Worm (Caenorhabditis elegans) whole organism, L4 larva: ENCODE results near the gene C14C6.13.

Experiments used
- D1046.2 ChIP-seq: fragments of 200-800 bp; sonication (Bioruptor generic); IDR thresholded peaks from 2 replicates; pipeline ENCODE4 v1.3.6; 2022; ENCODE audit warnings: missing genetic modification characterization, missing compliant biosample characterization
- F44E2.7 ChIP-seq: fragments of 200-800 bp; sonication (Bioruptor generic); IDR thresholded peaks from 2 replicates; pipeline ENCODE4 v2.1.2; 2022; ENCODE audit warnings: missing genetic modification characterization, missing compliant biosample characterization
- T20F7.1 ChIP-seq: fragments of 200-800 bp; sonication (Bioruptor generic); optimal IDR thresholded peaks from 2 replicates; lab custom pipeline; 2018; ENCODE audit warnings: mild to moderate bottlenecking, missing genetic modification characterization, missing compliant biosample characterization
- Y105C5A.15 ChIP-seq: fragments of 200-800 bp; sonication (Bioruptor generic); IDR thresholded peaks from 2 replicates; pipeline ENCODE4 v1.3.6; 2022; ENCODE audit warnings: missing genetic modification characterization, missing compliant biosample characterization
- Y75B8A.6 ChIP-seq: fragments of 200-800 bp; sonication (Bioruptor generic); IDR thresholded peaks from 2 replicates; pipeline ENCODE4 v1.3.6; 2022; ENCODE audit warnings: missing genetic modification reagents, missing genetic modification characterization, missing compliant biosample characterization
- ZK546.5 ChIP-seq, 2 experiments: sonication (generic microtip); optimal IDR thresholded peaks; 2 replicates each; lab custom pipeline; 2017; ENCODE audit warnings: missing biosample characterization in 2 of 2, missing genetic modification characterization in 2 of 2
- aha-1 ChIP-seq: fragments of 150-350 bp; peaks from one replicate; lab custom pipeline; 2014; ENCODE audit warnings: missing biosample characterization, missing genetic modification characterization
- ceh-20 ChIP-seq: fragments of 200-800 bp; sonication (Bioruptor generic); IDR thresholded peaks from 2 replicates; pipeline ENCODE4 v1.3.6; 2022; ENCODE audit warnings: missing genetic modification reagents, missing genetic modification characterization, missing compliant biosample characterization
- ceh-44 ChIP-seq: fragments of 200-800 bp; sonication (Bioruptor generic); IDR thresholded peaks from 2 replicates; pipeline ENCODE4 v1.3.6; 2022; ENCODE audit warnings: missing genetic modification reagents, missing genetic modification characterization, missing compliant biosample characterization
- ctbp-1 ChIP-seq: fragments of 200-800 bp; sonication (Bioruptor generic); IDR thresholded peaks from 2 replicates; pipeline ENCODE4 v1.3.6; 2022; ENCODE audit warnings: missing genetic modification reagents, missing genetic modification characterization, missing compliant biosample characterization
- dmd-8 ChIP-seq: fragments of 200-800 bp; sonication (Bioruptor generic); IDR thresholded peaks from 2 replicates; pipeline ENCODE4 v1.3.6; 2022; ENCODE audit warnings: missing genetic modification characterization, missing compliant biosample characterization
- dpl-1 ChIP-seq: fragments of 150-350 bp; optimal IDR thresholded peaks from 2 replicates; lab custom pipeline; 2014; ENCODE audit warnings: missing biosample characterization, missing genetic modification reagents, missing genetic modification characterization
- duxl-1 ChIP-seq: sonication (generic microtip); optimal IDR thresholded peaks from 2 replicates; lab custom pipeline; 2016; ENCODE audit warnings: mild to moderate bottlenecking, missing genetic modification characterization, moderate library complexity, missing compliant biosample characterization; ENCODE audit not compliant: poor library complexity
- egl-43 ChIP-seq: fragments of 200-800 bp; sonication (Bioruptor generic); IDR thresholded peaks from 2 replicates; pipeline ENCODE4 v1.3.6; 2022; ENCODE audit warnings: missing genetic modification reagents, missing genetic modification characterization, missing compliant biosample characterization
- fos-1 ChIP-seq: fragments of 150-350 bp; optimal IDR thresholded peaks from 2 replicates; lab custom pipeline; 2014; ENCODE audit warnings: missing biosample characterization, missing genetic modification characterization
- hif-1 ChIP-seq, 2 experiments: sonication (generic microtip); optimal IDR thresholded peaks; 2 replicates each; lab custom pipeline; 2016 to 2017; ENCODE audit warnings: missing compliant biosample characterization in 2 of 2, missing genetic modification characterization in 2 of 2, missing genetic modification reagents in 2 of 2, missing genotype in 2 of 2, mild to moderate bottlenecking in 1 of 2
- hlh-30 ChIP-seq: sonication (generic microtip); optimal IDR thresholded peaks from 2 replicates; lab custom pipeline; 2017; ENCODE audit warnings: antibody characterized with exemption, mild to moderate bottlenecking, missing genetic modification characterization, missing compliant biosample characterization; ENCODE audit not compliant: insufficient read depth
- lin-15B ChIP-seq: fragments of 150-350 bp; sonication (generic microtip); optimal IDR thresholded peaks from 3 replicates; lab custom pipeline; 2014; ENCODE audit warnings: missing biosample characterization, missing genetic modification characterization
- lin-38 ChIP-seq: fragments of 200-800 bp; sonication (Bioruptor generic); IDR thresholded peaks from 2 replicates; pipeline ENCODE4 v1.3.6; 2022; ENCODE audit warnings: missing genetic modification reagents, missing genetic modification characterization, missing compliant biosample characterization
- lsy-2 ChIP-seq, 2 experiments: fragments of 150-350 bp in 1 of 2; sonication (generic microtip) in 1 of 2; optimal IDR thresholded peaks; 2 replicates each; lab custom pipeline; 2014 to 2017; ENCODE audit warnings: missing biosample characterization in 2 of 2, missing genetic modification characterization in 2 of 2
- mdt-29 ChIP-seq: fragments of 200-800 bp; sonication (Bioruptor generic); IDR thresholded peaks from 2 replicates; pipeline ENCODE4 v1.3.6; 2022; ENCODE audit warnings: missing genetic modification reagents, missing genetic modification characterization, missing compliant biosample characterization
- mes-2 ChIP-seq: sonication (generic microtip); optimal IDR thresholded peaks from 2 replicates; lab custom pipeline; 2016; ENCODE audit warnings: missing genotype, mild to moderate bottlenecking, missing genetic modification characterization, missing compliant biosample characterization; ENCODE audit not compliant: poor library complexity, severe bottlenecking
- mxl-2 ChIP-seq: fragments of 200-800 bp; sonication (Bioruptor generic); conservative IDR thresholded peaks from 2 replicates; pipeline ENCODE4 v1.3.6; 2022; ENCODE audit warnings: missing genetic modification reagents, missing genetic modification characterization, missing compliant biosample characterization
- nhr-102 ChIP-seq: sonication (generic microtip); optimal IDR thresholded peaks from 2 replicates; lab custom pipeline; 2016; ENCODE audit warnings: mild to moderate bottlenecking, missing genetic modification characterization, moderate library complexity, missing compliant biosample characterization
- nhr-11 ChIP-seq: fragments of 150-350 bp; optimal IDR thresholded peaks from 2 replicates; lab custom pipeline; 2014; ENCODE audit warnings: missing biosample characterization, missing genetic modification characterization
- nhr-25 ChIP-seq: sonication (generic microtip); optimal IDR thresholded peaks from 2 replicates; lab custom pipeline; 2017; ENCODE audit warnings: missing genetic modification characterization, mild to moderate bottlenecking, missing compliant biosample characterization, antibody characterized with exemption, moderate library complexity, borderline replicate concordance; ENCODE audit not compliant: insufficient read depth
- nhr-28 ChIP-seq: fragments of 150-350 bp; optimal IDR thresholded peaks from 2 replicates; lab custom pipeline; 2014; ENCODE audit warnings: missing biosample characterization, missing genetic modification characterization
- nhr-42 ChIP-seq: fragments of 200-800 bp; sonication (Bioruptor generic); IDR thresholded peaks from 2 replicates; pipeline ENCODE4 v1.3.6; 2022; ENCODE audit warnings: missing genetic modification characterization, missing compliant biosample characterization
- nhr-48 ChIP-seq: sonication (generic microtip); optimal IDR thresholded peaks from 2 replicates; lab custom pipeline; 2016; ENCODE audit warnings: mild to moderate bottlenecking, missing genetic modification characterization, missing compliant biosample characterization
- nhr-76 ChIP-seq: fragments of 150-350 bp; optimal IDR thresholded peaks from 2 replicates; lab custom pipeline; 2014; ENCODE audit warnings: missing biosample characterization, missing genetic modification characterization
- nhr-77 ChIP-seq: fragments of 150-350 bp; optimal IDR thresholded peaks from 2 replicates; lab custom pipeline; 2014; ENCODE audit warnings: missing biosample characterization, missing genetic modification characterization
- rbr-2 ChIP-seq: sonication (generic microtip); optimal IDR thresholded peaks from 2 replicates; lab custom pipeline; 2016; ENCODE audit warnings: missing genotype, missing genetic modification characterization, missing compliant biosample characterization
- saeg-2 ChIP-seq: fragments of 200-800 bp; sonication (Bioruptor generic); IDR thresholded peaks from 2 replicates; pipeline ENCODE4 v1.3.6; 2022; ENCODE audit warnings: missing genetic modification reagents, missing genetic modification characterization, missing compliant biosample characterization
- sdz-12 ChIP-seq: fragments of 200-800 bp; sonication (Bioruptor generic); optimal IDR thresholded peaks from 2 replicates; lab custom pipeline; 2018; ENCODE audit warnings: mild to moderate bottlenecking, missing genetic modification characterization, missing compliant biosample characterization
- snpc-1.2 ChIP-seq: fragments of 200-800 bp; sonication (Bioruptor generic); IDR thresholded peaks from 2 replicates; pipeline ENCODE4 v1.3.6; 2022; ENCODE audit warnings: missing genetic modification reagents, missing genetic modification characterization, missing compliant biosample characterization
- snpc-4 ChIP-seq: fragments of 150-350 bp; optimal IDR thresholded peaks from 2 replicates; lab custom pipeline; 2014; ENCODE audit warnings: missing biosample characterization, missing genetic modification characterization
- spr-3 ChIP-seq: fragments of 200-800 bp; sonication (Bioruptor generic); optimal IDR thresholded peaks from 2 replicates; lab custom pipeline; 2018; ENCODE audit warnings: mild to moderate bottlenecking, missing genetic modification characterization, missing compliant biosample characterization
- unc-62 ChIP-seq, 3 experiments: fragments of 150-350 bp in 1 of 3; sonication (generic microtip); optimal IDR thresholded peaks in 2 of 3; peaks in 1 of 3; 1 replicate in 1 of 3; 2 replicates in 2 of 3; lab custom pipeline; 2014 to 2017; ENCODE audit warnings: missing biosample characterization in 3 of 3, missing genetic modification characterization in 3 of 3, missing genetic modification reagents in 3 of 3, missing genotype in 1 of 3
- ztf-11 ChIP-seq: fragments of 150-350 bp; optimal IDR thresholded peaks from 2 replicates; lab custom pipeline; 2014; ENCODE audit warnings: missing biosample characterization, missing genetic modification characterization

C14C6.13 gene

ce11 chrV:587818-588217 is 13.3 kb upstream of the C14C6.13 start, which contains the start of gene K06H6.1:
Gene K06H6.1, plus strand, starts transcription at chrV:588118.
- no peak for TF ChIP-seq lin-15B (tag; lab: Kevin White, UChicago)
- TF ChIP-seq spr-3 (GFP tag; lab: Kevin White, UChicago), result no peak
- peak in 1 of 2 experiments; percentile 40 for TF ChIP-seq unc-62 (GFP tag; optimal IDR thresholded peaks at IDR 0.05 in 1 of 2; lab: Kevin White, UChicago)
- no peak for TF ChIP-seq unc-62 (tag; optimal IDR thresholded peaks at IDR 0.05; lab: Kevin White, UChicago)

ce11 chrV:585472-585871 is 10.9 kb upstream of the C14C6.13 start, which contains the start of gene K06H6.2:
Gene K06H6.2, plus strand, starts transcription at chrV:585772.
- no peak for TF ChIP-seq duxl-1 (tag; lab: Kevin White, UChicago)
- peak; percentile 4 for TF ChIP-seq aha-1 (tag; lab: Kevin White, UChicago)
- no peak for TF ChIP-seq nhr-102 (tag; lab: Kevin White, UChicago)
- no peak for TF ChIP-seq lin-38 (GFP tag; lab: Robert Waterston, UW)
- TF ChIP-seq nhr-25, result no peak

ce11 chrV:581616-582015 is 7.1 kb upstream of the C14C6.13 start, which contains the start of gene nstp-7:
Gene nstp-7, plus strand, starts transcription at chrV:581916.
- TF ChIP-seq rbr-2 (no peak), dmd-8 (GFP tag; lab: Robert Waterston, UW) (no peak), hlh-30 (tag; lab: Kevin White, UChicago) (no peak), snpc-1.2 (GFP tag; lab: Robert Waterston, UW) (no peak), ceh-44 (no peak), duxl-1 (tag; lab: Kevin White, UChicago) (no peak), ztf-11 (no peak)
- TF ChIP-seq, all 104 proteins: peak for 0

ce11 chrV:578977-579376 is 4.4 kb upstream of the C14C6.13 start, which contains the start of gene K06H6.4:
Gene K06H6.4, plus strand, starts transcription at chrV:579277.
- TF ChIP-seq saeg-2, result no peak
- TF ChIP-seq F44E2.7 (GFP tag; lab: Robert Waterston, UW), result no peak
- TF ChIP-seq ZK546.5 (tag; optimal IDR thresholded peaks at IDR 0.05; lab: Kevin White, UChicago), result no peak
- no peak for TF ChIP-seq snpc-1.2 (GFP tag; lab: Robert Waterston, UW)

ce11 chrV:576918-577317 is 2.4 kb upstream of the C14C6.13 start:
- TF ChIP-seq lin-38 (GFP tag; lab: Robert Waterston, UW) (no peak), snpc-1.2 (GFP tag; lab: Robert Waterston, UW) (no peak), unc-62 (GFP tag; optimal IDR thresholded peaks at IDR 0.05 in 1 of 2; lab: Kevin White, UChicago) (peak in 1 of 2 experiments; percentile 97), unc-62 (tag; optimal IDR thresholded peaks at IDR 0.05; lab: Kevin White, UChicago) (no peak)
- TF ChIP-seq, all 104 proteins: peak for 1

- TF ChIP-seq nhr-11, result no peak
- TF ChIP-seq T20F7.1 (GFP tag; lab: Kevin White, UChicago), result no peak
- no peak for TF ChIP-seq mdt-29 (GFP tag; lab: Robert Waterston, UW)
- TF ChIP-seq fos-1 (tag; lab: Kevin White, UChicago), result no peak
- TF ChIP-seq snpc-4, result no peak
- no peak for TF ChIP-seq hif-1 (tag; optimal IDR thresholded peaks at IDR 0.05; lab: Kevin White, UChicago)
- TF ChIP-seq mxl-2, result no peak
- no peak for TF ChIP-seq nhr-28 (tag; lab: Kevin White, UChicago)
- TF ChIP-seq duxl-1 (tag; lab: Kevin White, UChicago), result no peak
These were observed 1.5 kb upstream of the C14C6.13 start, which contains the start of gene K06H6.5 for ce11 chrV:576070-576469. Gene K06H6.5, plus strand, starts transcription at chrV:576370.

- TF ChIP-seq ceh-20 (GFP tag; lab: Robert Waterston, UW) (no peak), ctbp-1 (GFP tag; lab: Robert Waterston, UW) (no peak), Y105C5A.15 (GFP tag; lab: Robert Waterston, UW) (no peak), mxl-2 (no peak), dpl-1 (GFP tag; lab: Kevin White, UChicago) (no peak), egl-43 (GFP tag; lab: Robert Waterston, UW) (no peak), lsy-2 (tag; optimal IDR thresholded peaks at IDR 0.05; lab: Kevin White, UChicago) (no peak), sdz-12 (no peak), nhr-77 (tag; lab: Kevin White, UChicago) (no peak), Y75B8A.6 (GFP tag; lab: Robert Waterston, UW) (no peak), nhr-76 (tag; lab: Kevin White, UChicago) (no peak), nhr-42 (no peak), D1046.2 (GFP tag; lab: Robert Waterston, UW) (no peak), mes-2 (tag; lab: Kevin White, UChicago) (no peak), F44E2.7 (GFP tag; lab: Robert Waterston, UW) (no peak), nhr-48 (tag; lab: Kevin White, UChicago) (no peak)
These were observed 6.4 kb downstream of the C14C6.13 start, which contains the start of gene sri-72 for ce11 chrV:568105-568504. Gene sri-72, minus strand, starts transcription at chrV:568205.
